Fruit fly (Drosophila melanogaster): ENCODE results near the gene Gr93b.

dm6 chr3R:21829487-21829957 lies 14.0 kb downstream of the Gr93b start:
- TF ChIP-seq psq (optimal IDR thresholded peaks at IDR 0.05) (no peak), Dll (optimal IDR thresholded peaks at IDR 0.05) (no peak), EcR (GFP tag; optimal IDR thresholded peaks at IDR 0.05) (peak; percentile 95 to 98), CG8478 (optimal IDR thresholded peaks at IDR 0.05) (no peak), pan (optimal IDR thresholded peaks at IDR 0.05) (no peak)
